Worm (Caenorhabditis elegans): ENCODE data around the gene sel-10.

The sel-10 gene

ce11 chrV:13856376-13856775, 37.2 kb downstream of the sel-10 start, which contains the start of gene srx-134:
Gene srx-134, minus strand, starts transcription at chrV:13856476.
- no peak for TF ChIP-seq nhr-10 (tag; optimal IDR thresholded peaks at IDR 0.05)

DNA sequence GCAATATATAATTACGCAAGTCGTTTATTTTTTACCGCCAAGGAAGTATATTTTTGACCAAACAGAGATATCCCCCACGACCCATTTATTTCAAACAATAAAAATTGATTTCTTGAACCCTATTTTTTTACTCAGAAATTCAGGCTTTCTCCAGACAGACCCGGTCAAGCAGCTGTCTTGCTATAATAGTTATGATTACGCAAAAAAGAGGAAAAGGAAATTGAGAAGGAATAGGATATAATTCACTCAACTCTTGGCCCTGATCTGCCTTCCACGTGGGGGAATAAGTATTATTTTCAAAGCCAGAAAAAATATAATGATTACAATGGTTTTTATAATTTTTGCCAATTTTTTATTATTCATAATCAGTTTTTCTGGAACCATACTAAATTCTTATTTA, 38.0 kb downstream of the sel-10 start, which contains the start of gene srx-136:
Gene srx-136 (plus strand): TSS at position 301 of the 400 bp plus-strand sequence.
- TF ChIP-seq pha-4 (GFP tag; IDR thresholded peaks at IDR 0.05) (no peak), pha-4 (tag; optimal IDR thresholded peaks at IDR 0.05) (no peak), arid-1 (GFP tag; conservative IDR thresholded peaks at IDR 0.05) (no peak)

- no peak for TF ChIP-seq lin-13 (GFP tag; optimal IDR thresholded peaks at IDR 0.05)
- TF ChIP-seq ceh-44 (GFP tag; IDR thresholded peaks at IDR 0.05) = no peak
- no peak for TF ChIP-seq mep-1 (tag; optimal IDR thresholded peaks at IDR 0.05)
- TF ChIP-seq nhr-28 (tag; optimal IDR thresholded peaks at IDR 0.05) = no peak
- no peak for TF ChIP-seq Y105C5A.15 (GFP tag; IDR thresholded peaks at IDR 0.05)
- no peak for TF ChIP-seq attf-4 (tag; optimal IDR thresholded peaks at IDR 0.05)
- no peak for TF ChIP-seq lir-3 (tag; optimal IDR thresholded peaks at IDR 0.05)
- no peak for TF ChIP-seq dpl-1 (GFP tag; optimal IDR thresholded peaks at IDR 0.05)
- TF ChIP-seq lin-15B (tag; optimal IDR thresholded peaks at IDR 0.05) = no peak
- no peak for TF ChIP-seq egl-43 (GFP tag; IDR thresholded peaks at IDR 0.05)
- no peak for TF ChIP-seq lin-1 (GFP tag; IDR thresholded peaks at IDR 0.05)
These were observed 39.7 kb downstream of the sel-10 start, which contains the start of gene srx-135 for ce11 chrV:13858906-13859305. Gene srx-135, plus strand, starts transcription at chrV:13859206.

ce11 chrV:13862505-13862904, 43.3 kb downstream of the sel-10 start, which contains the start of gene srx-137:
Gene srx-137, plus strand, starts transcription at chrV:13862805.
- no peak for TF ChIP-seq skn-1 (tag; optimal IDR thresholded peaks at IDR 0.05)
- no peak for TF ChIP-seq nhr-28 (tag; optimal IDR thresholded peaks at IDR 0.05)

ce11 chrV:13863700-13864099, 44.5 kb downstream of the sel-10 start:
- no peak for TF ChIP-seq zip-11 (GFP tag; IDR thresholded peaks at IDR 0.05)
- peak; percentile 90 for TF ChIP-seq aha-1 (tag)
- peak in 1 of 2 experiments; percentile 55 for TF ChIP-seq unc-62 (GFP tag; optimal IDR thresholded peaks at IDR 0.05 in 1 of 2)
- TF ChIP-seq unc-62 (tag; optimal IDR thresholded peaks at IDR 0.05) = no peak
- no peak for TF ChIP-seq gei-8 (GFP tag; optimal IDR thresholded peaks at IDR 0.05)

DNA sequence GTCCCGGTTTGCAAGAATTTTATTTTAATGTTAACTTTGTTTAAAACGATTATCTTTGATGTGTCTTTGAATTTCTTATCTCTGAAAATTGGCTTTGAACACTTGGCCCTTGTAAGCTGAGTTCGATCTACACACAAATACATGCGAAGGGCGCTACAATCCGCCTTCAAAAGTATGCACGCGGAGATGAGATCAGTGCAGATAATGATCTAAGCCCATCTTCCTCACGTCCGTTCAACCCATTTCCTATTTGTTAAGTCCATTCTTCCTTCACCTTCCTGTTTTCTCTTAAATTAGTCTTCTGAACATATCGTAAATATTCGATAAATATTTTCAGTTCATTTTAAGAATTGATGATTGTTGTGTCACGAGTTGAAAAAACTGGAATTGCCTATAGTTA, 47.2 kb downstream of the sel-10 start, which contains the start of gene nhr-175:
Gene nhr-175 (plus strand): TSS at position 339 of the 400 bp plus-strand sequence.
- TF ChIP-seq gei-8 (GFP tag; optimal IDR thresholded peaks at IDR 0.05) = no peak
- TF ChIP-seq lim-7 (GFP tag; IDR thresholded peaks at IDR 0.05) = no peak

- peak; percentile 100 for TF ChIP-seq nhr-11 (tag; optimal IDR thresholded peaks at IDR 0.05)
- no peak for TF ChIP-seq nhr-111 (GFP tag; optimal IDR thresholded peaks at IDR 0.05)
- TF ChIP-seq nhr-28 (tag; optimal IDR thresholded peaks at IDR 0.05) = peak; percentile 89
These were observed 50.4 kb downstream of the sel-10 start for ce11 chrV:13869551-13869950.
